Worm (Caenorhabditis elegans) whole organism, early embryonic: Measurements from ENCODE around the gene nac-2.
"Not testable (repeated sequence)": the region's sequence is repeated elsewhere in the genome, so short reads cannot be mapped to it uniquely, and the experiment has no call there.

Source experiments
- F13C5.2 ChIP-seq: sonication (generic microtip); optimal IDR thresholded peaks from 2 replicates; lab custom pipeline; 2017; ENCODE audit warnings: mild to moderate bottlenecking, missing genetic modification characterization, inconsistent platforms, missing compliant biosample characterization
- hmbx-1 ChIP-seq: sonication (generic microtip); optimal IDR thresholded peaks from 2 replicates; lab custom pipeline; 2016; ENCODE audit warnings: mild to moderate bottlenecking, missing genetic modification characterization, missing compliant biosample characterization
- tbx-11 ChIP-seq: fragments of 200-800 bp; sonication (Bioruptor generic); IDR thresholded peaks from 2 replicates; pipeline ENCODE4 v1.3.6; 2022; ENCODE audit warnings: missing genetic modification characterization, missing compliant biosample characterization

nac-2 gene

DNA sequence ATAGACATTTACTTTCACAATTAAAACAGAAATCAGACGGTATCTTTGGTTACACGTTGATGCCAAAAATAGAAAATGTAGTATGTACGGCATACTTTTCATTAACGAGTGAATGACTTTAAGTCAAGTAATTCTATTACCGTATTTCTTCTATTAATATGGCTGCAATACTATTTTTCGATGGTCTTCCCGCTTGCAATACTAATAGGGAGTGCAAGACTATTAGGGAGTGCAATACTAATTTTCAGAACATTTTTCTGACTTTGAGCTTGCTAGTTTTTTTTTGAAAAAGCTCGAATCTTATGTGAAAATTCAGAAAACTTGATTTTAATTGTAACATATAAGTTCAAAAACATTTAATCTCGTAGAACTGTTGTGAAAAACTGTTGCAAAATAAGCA, 53.3 kb downstream of the nac-2 start, which contains the start of gene R08D7.7:
TSS of gene R08D7.7 (plus strand) at position 301 of the 400 bp plus-strand sequence.
- TF ChIP-seq F13C5.2 (tag; lab: Kevin White, UChicago); tbx-11 (GFP tag; lab: Robert Waterston, UW); hmbx-1 (tag; lab: Kevin White, UChicago): not testable (repeated sequence)
